Fruit fly (Drosophila melanogaster): ENCODE measurements around the gene spoon.
A peak's percentile ranks its signal among the peaks of the same experiment; 100 is the strongest.

spoon gene

dm6 chrX:5363116-5363515 lies 57.6 kb downstream of the spoon start:
- no peak for TF ChIP-seq CG12219 (GFP tag; optimal IDR thresholded peaks at IDR 0.05)
- TF ChIP-seq CG13894 (tag; optimal IDR thresholded peaks at IDR 0.05) = peak; percentile 51
- TF ChIP-seq ewg (GFP tag; optimal IDR thresholded peaks at IDR 0.05) = peak; percentile 60
- peak in 1 of 2 experiments; percentile 20 for TF ChIP-seq Trl (optimal IDR thresholded peaks at IDR 0.05)
- TF ChIP-seq Trl (GFP tag; optimal IDR thresholded peaks at IDR 0.05) = no peak
- no peak for TF ChIP-seq CG12236 (GFP tag; optimal IDR thresholded peaks at IDR 0.05)
- TF ChIP-seq HHEX (GFP tag; optimal IDR thresholded peaks at IDR 0.05) = peak; percentile 2
- no peak for TF ChIP-seq CG7786 (GFP tag; optimal IDR thresholded peaks at IDR 0.05)
- TF ChIP-seq CG18619 (GFP tag; optimal IDR thresholded peaks at IDR 0.05) = peak; percentile 4
- peak; percentile 9 for TF ChIP-seq lab (GFP tag; optimal IDR thresholded peaks at IDR 0.05)
- TF ChIP-seq Hr3 (GFP tag; optimal IDR thresholded peaks at IDR 0.05) = no peak
- peak; percentile 57 for TF ChIP-seq Hmr (GFP tag; optimal IDR thresholded peaks at IDR 0.05)
- peak; percentile 39 for TF ChIP-seq CG18599 (GFP tag; optimal IDR thresholded peaks at IDR 0.05)
- TF ChIP-seq row (GFP tag; IDR thresholded peaks at IDR 0.05) = peak; percentile 32; the same call in 1 of the 3 replicates
- TF ChIP-seq crol (GFP tag; IDR thresholded peaks at IDR 0.05) = peak; percentile 64
- no peak for TF ChIP-seq CG17612 (GFP tag; IDR thresholded peaks at IDR 0.05)
- no peak for TF ChIP-seq CG4328 (GFP tag; optimal IDR thresholded peaks at IDR 0.05)
